Fruit fly (Drosophila melanogaster): Measurements from ENCODE around the gene CG4995.

DNA sequence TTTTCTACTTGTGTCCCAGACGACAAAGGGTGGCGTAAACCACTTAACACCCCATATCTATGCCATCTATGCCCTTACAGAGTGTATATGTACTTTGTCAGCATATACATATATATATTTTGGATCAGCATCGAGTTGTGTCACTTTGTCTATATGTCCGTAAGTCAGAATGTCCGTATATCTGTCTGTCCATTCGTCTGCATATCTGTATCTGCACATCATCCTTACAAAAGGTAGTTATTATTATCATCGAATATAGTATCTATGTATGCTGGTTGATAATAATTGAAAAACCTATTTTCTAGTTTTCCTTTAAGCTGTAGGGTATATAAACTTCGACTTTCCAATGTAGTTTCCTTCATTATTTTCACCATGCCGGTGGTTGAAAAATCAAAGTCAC is 28.9 kb downstream of the CG4995 start:
- TF ChIP-seq usp (GFP tag; optimal IDR thresholded peaks at IDR 0.05) (no peak), CG8478 (optimal IDR thresholded peaks at IDR 0.05) (no peak)
